Worm (Caenorhabditis elegans) whole organism, L4/young adult: ENCODE results near the gene T08G5.15.
"Not testable (repeated sequence)": the region's sequence is repeated elsewhere in the genome, so short reads cannot be mapped to it uniquely, and the experiment has no call there.

ENCODE experiments used
- W03F9.2 ChIP-seq: fragments of 150-350 bp; optimal IDR thresholded peaks from 2 replicates; lab custom pipeline; 2014; ENCODE audit warnings: missing biosample characterization, missing genetic modification characterization
- him-1 ChIP-seq: sonication (generic microtip); optimal IDR thresholded peaks from 2 replicates; lab custom pipeline; 2016; ENCODE audit warnings: missing genotype, missing genetic modification reagents, missing genetic modification characterization, missing compliant biosample characterization

DNA sequence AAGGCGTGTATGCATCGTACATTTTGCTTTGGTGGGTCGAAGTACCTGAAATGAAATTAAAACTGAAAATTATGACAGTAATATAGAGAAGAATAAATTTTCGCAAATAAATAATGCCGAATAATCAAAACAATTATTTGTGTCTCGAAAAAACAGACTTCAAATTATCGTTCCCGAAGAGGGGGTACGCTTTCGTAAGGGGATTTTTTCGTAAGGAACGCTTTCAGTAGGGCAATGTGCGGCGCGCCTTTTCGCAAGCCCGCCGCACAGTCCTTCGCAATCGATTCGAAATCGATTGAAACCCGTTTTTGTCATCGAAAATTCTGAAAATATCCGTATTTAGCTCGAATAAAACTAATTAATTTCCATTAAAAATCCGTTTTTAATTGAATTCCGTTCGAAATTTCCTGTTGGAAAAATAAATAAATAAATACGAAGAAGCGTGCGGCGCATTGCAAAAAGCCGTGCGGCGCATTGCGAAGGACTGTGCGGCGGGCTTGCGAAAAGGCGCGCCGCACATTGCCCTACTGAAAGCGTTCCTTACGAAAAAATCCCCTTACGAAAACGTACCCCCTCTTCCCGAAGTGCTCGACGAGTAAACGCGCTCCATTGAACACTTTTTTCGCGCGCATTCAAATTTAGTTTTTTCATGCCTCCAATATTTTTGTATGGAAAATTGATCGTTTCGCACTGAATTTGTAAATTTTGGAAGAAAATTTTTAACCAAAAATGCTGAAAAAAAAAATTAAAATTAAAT lies 15.5 kb upstream of the T08G5.15 start, which contains the start of gene vps-39:
- TF ChIP-seq him-1, W03F9.2 (tag; lab: Kevin White, UChicago): not testable (repeated sequence)
